Worm (Caenorhabditis elegans): ENCODE measurements around the gene rbm-26.

DNA sequence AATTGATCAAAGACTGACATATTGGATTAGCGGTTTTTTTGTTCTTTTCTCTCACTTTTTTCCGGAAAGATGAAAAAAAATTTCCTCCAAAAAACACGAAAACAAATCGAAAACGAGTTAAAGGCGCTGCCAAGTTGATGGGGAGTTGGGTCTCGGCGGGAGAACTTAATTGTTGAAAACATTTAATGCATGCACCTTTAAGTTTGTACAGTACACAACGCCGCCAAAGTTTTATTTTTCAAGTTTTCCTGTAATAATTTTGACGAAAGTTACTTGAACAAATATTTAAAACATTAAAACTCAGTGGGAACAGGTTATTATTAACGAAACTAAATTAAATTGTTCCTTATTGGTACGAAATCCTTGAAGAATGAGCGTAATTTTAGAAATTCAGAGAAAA, 9.9 kb upstream of the rbm-26 start:
- TF ChIP-seq hnd-1 (tag; optimal IDR thresholded peaks at IDR 0.05): no peak
- no peak for TF ChIP-seq ama-1 (optimal IDR thresholded peaks at IDR 0.05)
- TF ChIP-seq ceh-13 (GFP tag; optimal IDR thresholded peaks at IDR 0.05): no peak
- TF ChIP-seq hmbx-1 (tag; optimal IDR thresholded peaks at IDR 0.05): no peak
- TF ChIP-seq scrt-1 (GFP tag; IDR thresholded peaks at IDR 0.05): no peak
- TF ChIP-seq flt-1 (GFP tag; IDR thresholded peaks at IDR 0.05): no peak
- TF ChIP-seq aly-1 (tag; optimal IDR thresholded peaks at IDR 0.05): no peak
